Worm (Caenorhabditis elegans) whole organism, L4 larva: ENCODE measurements around the gene zyx-1.

Experiments
- D1046.2 ChIP-seq: fragments of 200-800 bp; sonication (Bioruptor generic); IDR thresholded peaks from 2 replicates; pipeline ENCODE4 v1.3.6; 2022; ENCODE audit warnings: missing genetic modification characterization, missing compliant biosample characterization
- F49E8.2 ChIP-seq: sonication (generic microtip); optimal IDR thresholded peaks from 2 replicates; lab custom pipeline; 2016; ENCODE audit warnings: missing compliant biosample characterization, mild to moderate bottlenecking, missing genetic modification characterization, borderline replicate concordance
- T20F7.1 ChIP-seq: fragments of 200-800 bp; sonication (Bioruptor generic); optimal IDR thresholded peaks from 2 replicates; lab custom pipeline; 2018; ENCODE audit warnings: mild to moderate bottlenecking, missing genetic modification characterization, missing compliant biosample characterization
- T26A8.4 ChIP-seq: fragments of 200-800 bp; sonication (Bioruptor generic); IDR thresholded peaks from 2 replicates; pipeline ENCODE4 v1.3.6; 2022; ENCODE audit warnings: missing genetic modification characterization, missing compliant biosample characterization
- ZK337.2 ChIP-seq: fragments of 200-800 bp; sonication (Bioruptor generic); IDR thresholded peaks from 2 replicates; pipeline ENCODE4 v1.3.6; 2022; ENCODE audit warnings: missing genetic modification reagents, missing genetic modification characterization, missing compliant biosample characterization
- aha-1 ChIP-seq: fragments of 150-350 bp; peaks from one replicate; lab custom pipeline; 2014; ENCODE audit warnings: missing biosample characterization, missing genetic modification characterization
- aly-2 ChIP-seq: sonication (generic microtip); optimal IDR thresholded peaks from 2 replicates; lab custom pipeline; 2018; ENCODE audit warnings: missing biosample characterization, missing genetic modification characterization
- ceh-32 ChIP-seq: sonication (generic microtip); optimal IDR thresholded peaks from 2 replicates; lab custom pipeline; 2016; ENCODE audit warnings: mild to moderate bottlenecking, missing genetic modification characterization, missing compliant biosample characterization; ENCODE audit not compliant: poor library complexity
- ceh-82 ChIP-seq: sonication (generic microtip); optimal IDR thresholded peaks from 2 replicates; lab custom pipeline; 2017; ENCODE audit warnings: missing biosample characterization, missing genetic modification characterization
- daf-12 ChIP-seq: fragments of 150-350 bp; optimal IDR thresholded peaks from 2 replicates; lab custom pipeline; 2014; ENCODE audit warnings: missing biosample characterization, missing genetic modification reagents, missing genetic modification characterization
- daf-16 ChIP-seq, 3 experiments: sonication (generic microtip); optimal IDR thresholded peaks; 2 replicates each; lab custom pipeline; 2016 to 2017; ENCODE audit warnings: missing genetic modification characterization in 3 of 3, missing genetic modification reagents in 3 of 3, mild to moderate bottlenecking in 2 of 3, missing compliant biosample characterization in 2 of 3, missing biosample characterization in 1 of 3, moderate library complexity in 1 of 3
- dmd-6 ChIP-seq: fragments of 200-800 bp; sonication (Bioruptor generic); IDR thresholded peaks from 2 replicates; pipeline ENCODE4 v1.3.6; 2022; ENCODE audit warnings: missing genetic modification reagents, missing genetic modification characterization, missing compliant biosample characterization
- dmd-9 ChIP-seq: fragments of 200-800 bp; sonication (Bioruptor generic); IDR thresholded peaks from 2 replicates; pipeline ENCODE4 v1.3.6; 2022; ENCODE audit warnings: missing genetic modification reagents, missing genetic modification characterization, missing compliant biosample characterization
- duxl-1 ChIP-seq: sonication (generic microtip); optimal IDR thresholded peaks from 2 replicates; lab custom pipeline; 2016; ENCODE audit warnings: mild to moderate bottlenecking, missing genetic modification characterization, moderate library complexity, missing compliant biosample characterization; ENCODE audit not compliant: poor library complexity
- egl-27 ChIP-seq: sonication (generic microtip); optimal IDR thresholded peaks from 3 replicates; lab custom pipeline; 2017; ENCODE audit warnings: missing biosample characterization, missing genetic modification reagents, missing genetic modification characterization
- hif-1 ChIP-seq, 2 experiments: sonication (generic microtip); optimal IDR thresholded peaks; 2 replicates each; lab custom pipeline; 2016 to 2017; ENCODE audit warnings: missing compliant biosample characterization in 2 of 2, missing genetic modification characterization in 2 of 2, missing genetic modification reagents in 2 of 2, missing genotype in 2 of 2, mild to moderate bottlenecking in 1 of 2
- hlh-11 ChIP-seq: fragments of 200-800 bp; sonication (Bioruptor generic); optimal IDR thresholded peaks from 2 replicates; lab custom pipeline; 2018; ENCODE audit warnings: mild to moderate bottlenecking, missing genetic modification characterization, missing compliant biosample characterization
- jun-1 ChIP-seq: fragments of 150-350 bp; optimal IDR thresholded peaks from 2 replicates; lab custom pipeline; 2014; ENCODE audit warnings: missing biosample characterization, missing genetic modification reagents, missing genetic modification characterization
- lim-7 ChIP-seq: fragments of 200-800 bp; sonication (Bioruptor generic); IDR thresholded peaks from 2 replicates; pipeline ENCODE4 v1.3.6; 2022; ENCODE audit warnings: missing genetic modification characterization, missing compliant biosample characterization
- lin-39 ChIP-seq: fragments of 150-350 bp; optimal IDR thresholded peaks from 2 replicates; lab custom pipeline; 2014; ENCODE audit warnings: missing biosample characterization, missing genetic modification reagents, missing genetic modification characterization
- mdl-1 ChIP-seq, 2 experiments: fragments of 150-350 bp in 1 of 2; sonication (generic microtip) in 1 of 2; optimal IDR thresholded peaks; 2 replicates each; lab custom pipeline; 2014 to 2017; ENCODE audit warnings: missing biosample characterization in 2 of 2, missing genetic modification characterization in 2 of 2
- mdt-29 ChIP-seq: fragments of 200-800 bp; sonication (Bioruptor generic); IDR thresholded peaks from 2 replicates; pipeline ENCODE4 v1.3.6; 2022; ENCODE audit warnings: missing genetic modification reagents, missing genetic modification characterization, missing compliant biosample characterization
- mep-1 ChIP-seq: fragments of 150-350 bp; sonication (generic microtip); optimal IDR thresholded peaks from 3 replicates; lab custom pipeline; 2014; ENCODE audit warnings: missing biosample characterization, missing genetic modification characterization
- mes-2 ChIP-seq: sonication (generic microtip); optimal IDR thresholded peaks from 2 replicates; lab custom pipeline; 2016; ENCODE audit warnings: missing genotype, mild to moderate bottlenecking, missing genetic modification characterization, missing compliant biosample characterization; ENCODE audit not compliant: poor library complexity, severe bottlenecking
- nhr-10 ChIP-seq: fragments of 150-350 bp; optimal IDR thresholded peaks from 2 replicates; lab custom pipeline; 2014; ENCODE audit warnings: missing biosample characterization, missing genetic modification characterization
- nhr-102 ChIP-seq: sonication (generic microtip); optimal IDR thresholded peaks from 2 replicates; lab custom pipeline; 2016; ENCODE audit warnings: mild to moderate bottlenecking, missing genetic modification characterization, moderate library complexity, missing compliant biosample characterization
- nhr-41 ChIP-seq: fragments of 200-800 bp; sonication (Bioruptor generic); IDR thresholded peaks from 2 replicates; pipeline ENCODE4 v1.3.6; 2022; ENCODE audit warnings: missing genetic modification reagents, missing genetic modification characterization, missing compliant biosample characterization
- nhr-42 ChIP-seq: fragments of 200-800 bp; sonication (Bioruptor generic); IDR thresholded peaks from 2 replicates; pipeline ENCODE4 v1.3.6; 2022; ENCODE audit warnings: missing genetic modification characterization, missing compliant biosample characterization
- nhr-48 ChIP-seq: sonication (generic microtip); optimal IDR thresholded peaks from 2 replicates; lab custom pipeline; 2016; ENCODE audit warnings: mild to moderate bottlenecking, missing genetic modification characterization, missing compliant biosample characterization
- nhr-76 ChIP-seq: fragments of 150-350 bp; optimal IDR thresholded peaks from 2 replicates; lab custom pipeline; 2014; ENCODE audit warnings: missing biosample characterization, missing genetic modification characterization
- rbr-2 ChIP-seq: sonication (generic microtip); optimal IDR thresholded peaks from 2 replicates; lab custom pipeline; 2016; ENCODE audit warnings: missing genotype, missing genetic modification characterization, missing compliant biosample characterization
- set-16 ChIP-seq: fragments of 200-800 bp; sonication (Bioruptor generic); IDR thresholded peaks from 2 replicates; pipeline ENCODE4 v1.3.6; 2022; ENCODE audit warnings: missing genetic modification reagents, missing genetic modification characterization, missing compliant biosample characterization
- spr-3 ChIP-seq: fragments of 200-800 bp; sonication (Bioruptor generic); optimal IDR thresholded peaks from 2 replicates; lab custom pipeline; 2018; ENCODE audit warnings: mild to moderate bottlenecking, missing genetic modification characterization, missing compliant biosample characterization
- tra-1 ChIP-seq: fragments of 200-800 bp; sonication (Bioruptor generic); IDR thresholded peaks from 2 replicates; pipeline ENCODE4 v1.3.6; 2022; ENCODE audit warnings: missing genetic modification reagents, missing genetic modification characterization, missing compliant biosample characterization
- unc-130 ChIP-seq: sonication (generic microtip); optimal IDR thresholded peaks from 2 replicates; lab custom pipeline; 2016; ENCODE audit warnings: missing genetic modification reagents, missing genetic modification characterization, missing compliant biosample characterization
- zfp-2 ChIP-seq: sonication (generic microtip); optimal IDR thresholded peaks from 2 replicates; lab custom pipeline; 2016; ENCODE audit warnings: mild to moderate bottlenecking, missing genetic modification characterization, missing compliant biosample characterization
- zfp-3 ChIP-seq: fragments of 200-800 bp; sonication (Bioruptor generic); conservative IDR thresholded peaks from 2 replicates; pipeline ENCODE4 v1.3.6; 2022; ENCODE audit warnings: missing genetic modification reagents, missing genetic modification characterization, missing compliant biosample characterization
- ztf-11 ChIP-seq: fragments of 150-350 bp; optimal IDR thresholded peaks from 2 replicates; lab custom pipeline; 2014; ENCODE audit warnings: missing biosample characterization, missing genetic modification characterization

The zyx-1 gene

DNA sequence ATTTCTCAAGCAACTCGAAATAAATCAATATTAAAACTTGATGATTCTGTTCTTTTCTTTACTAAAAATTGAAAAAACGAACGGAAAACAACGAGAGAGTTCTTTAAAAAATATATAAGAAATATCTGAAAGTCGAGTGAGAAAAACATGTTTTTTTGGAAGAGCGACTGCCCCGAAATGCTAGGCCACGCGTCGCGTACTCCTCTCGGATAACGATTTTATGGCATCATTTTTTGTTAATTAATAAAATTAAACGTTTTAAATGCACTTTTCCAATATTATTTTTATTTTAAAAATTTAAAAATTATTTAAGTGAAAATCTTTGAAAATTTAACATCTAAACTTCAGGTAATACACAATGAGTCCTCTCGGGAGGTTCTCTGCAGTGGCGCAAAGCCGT lies 60.4 kb downstream of the zyx-1 start, which contains the start of gene gfm-1 (continued):
- TF ChIP-seq tra-1 (GFP tag; lab: Robert Waterston, UW) (no peak), zfp-2 (tag; lab: Kevin White, UChicago) (no peak), nhr-41 (GFP tag; lab: Robert Waterston, UW) (no peak), mdl-1 (tag; optimal IDR thresholded peaks at IDR 0.05; lab: Kevin White, UChicago) (no peak), nhr-48 (tag; lab: Kevin White, UChicago) (no peak), daf-16 (GFP tag; optimal IDR thresholded peaks at IDR 0.05; lab: Kevin White, UChicago) (peak; percentile 22 to 60), daf-16 (tag; optimal IDR thresholded peaks at IDR 0.05; lab: Kevin White, UChicago) (peak; percentile 68), ceh-82 (no peak), daf-12 (tag; lab: Kevin White, UChicago) (no peak), T20F7.1 (no peak), hif-1 (tag; optimal IDR thresholded peaks at IDR 0.05; lab: Kevin White, UChicago) (peak in 1 of 2 experiments; percentile 82), dmd-9 (GFP tag; lab: Robert Waterston, UW) (peak; percentile 85), ceh-32 (no peak), nhr-102 (tag; lab: Kevin White, UChicago) (peak; percentile 49), unc-130 (peak; percentile 81), zfp-3 (GFP tag; lab: Robert Waterston, UW) (no peak), jun-1 (no peak), D1046.2 (GFP tag; lab: Robert Waterston, UW) (no peak), rbr-2 (tag; lab: Kevin White, UChicago) (peak; percentile 43), aha-1 (tag; lab: Kevin White, UChicago) (no peak), nhr-10 (tag; lab: Kevin White, UChicago) (no peak), mep-1 (peak; percentile 54), ZK337.2 (GFP tag; lab: Robert Waterston, UW) (peak; percentile 76; the same call in 1 of the 2 replicates), set-16 (GFP tag; lab: Robert Waterston, UW) (no peak), ztf-11 (no peak), T26A8.4 (GFP tag; lab: Robert Waterston, UW) (no peak), mes-2 (peak; percentile 99), dmd-6 (GFP tag; lab: Robert Waterston, UW) (peak; percentile 62), nhr-76 (tag; lab: Kevin White, UChicago) (no peak), lin-39 (no peak), duxl-1 (tag; lab: Kevin White, UChicago) (peak; percentile 63), egl-27 (tag; lab: Kevin White, UChicago) (no peak), spr-3 (GFP tag; lab: Kevin White, UChicago) (no peak), nhr-42 (GFP tag; lab: Robert Waterston, UW) (no peak), hlh-11 (no peak), mdt-29 (GFP tag; lab: Robert Waterston, UW) (no peak), lim-7 (GFP tag; lab: Robert Waterston, UW) (no peak), F49E8.2 (peak; percentile 29), aly-2 (tag; lab: Kevin White, UChicago) (no peak)
